Worm (Caenorhabditis elegans): Measurements from ENCODE around the gene slcf-2.

Gene slcf-2

ce11 chrX:3393562-3393961, at the start of gene slcf-2:
Gene slcf-2 (plus strand): TSS chrX:3393862.
- no peak for TF ChIP-seq hlh-12 (tag; optimal IDR thresholded peaks at IDR 0.05)

- no peak for TF ChIP-seq ztf-22 (GFP tag; optimal IDR thresholded peaks at IDR 0.05)
- peak; percentile 50 for TF ChIP-seq ztf-18 (tag; optimal IDR thresholded peaks at IDR 0.05)
- TF ChIP-seq ceh-79 (tag; optimal IDR thresholded peaks at IDR 0.05) = no peak
- TF ChIP-seq mxl-1 (tag; optimal IDR thresholded peaks at IDR 0.05) = peak; percentile 2
- TF ChIP-seq ccch-3 (GFP tag; optimal IDR thresholded peaks at IDR 0.05) = no peak
- TF ChIP-seq repo-1 (tag; optimal IDR thresholded peaks at IDR 0.05) = no peak
- TF ChIP-seq ceh-27 (GFP tag; optimal IDR thresholded peaks at IDR 0.05) = peak; percentile 78
- TF ChIP-seq F57C9.4 (tag; optimal IDR thresholded peaks at IDR 0.05) = no peak
- no peak for TF ChIP-seq pha-4 (tag; optimal IDR thresholded peaks at IDR 0.05)
- TF ChIP-seq ceh-100 (GFP tag; IDR thresholded peaks at IDR 0.05) = no peak
- 0 out of 2 replicates have a peak, but pooled peaks have one; percentile 7 for TF ChIP-seq egrh-3 (GFP tag; IDR thresholded peaks at IDR 0.05)
- TF ChIP-seq zfh-2 (GFP tag; conservative IDR thresholded peaks at IDR 0.05) = no peak
- no peak for TF ChIP-seq tlf-1 (GFP tag; optimal IDR thresholded peaks at IDR 0.05)
- TF ChIP-seq F39B2.1 (GFP tag; IDR thresholded peaks at IDR 0.05) = no peak
- TF ChIP-seq nfya-1 (tag; optimal IDR thresholded peaks at IDR 0.05; ENCODE audit: borderline replicate concordance, insufficient read depth) = no peak
- TF ChIP-seq snpc-1.1 (tag; optimal IDR thresholded peaks at IDR 0.05; ENCODE audit: insufficient read depth) = peak; percentile 10
- no peak for TF ChIP-seq hrde-1 (tag; optimal IDR thresholded peaks at IDR 0.05; ENCODE audit: borderline replicate concordance)
- TF ChIP-seq madf-8 (GFP tag; conservative IDR thresholded peaks at IDR 0.05) = no peak
- TF ChIP-seq T07F8.4 (tag; optimal IDR thresholded peaks at IDR 0.05) = no peak
- TF ChIP-seq rcor-1 (GFP tag; IDR thresholded peaks at IDR 0.05) = peak; percentile 69
- peak; percentile 23 for TF ChIP-seq nhr-179 (tag; optimal IDR thresholded peaks at IDR 0.05)
- no peak for TF ChIP-seq lsl-1 (GFP tag; optimal IDR thresholded peaks at IDR 0.05)
- peak; percentile 45 for TF ChIP-seq akir-1 (GFP tag; optimal IDR thresholded peaks at IDR 0.05)
- TF ChIP-seq ekl-4 (GFP tag; IDR thresholded peaks at IDR 0.05) = no peak
- no peak for TF ChIP-seq ztf-3 (GFP tag; optimal IDR thresholded peaks at IDR 0.05)
- no peak for TF ChIP-seq F37B4.10 (GFP tag; IDR thresholded peaks at IDR 0.05)
- TF ChIP-seq hmg-1.2 (GFP tag; IDR thresholded peaks at IDR 0.05) = peak; percentile 51
- no peak for TF ChIP-seq B0035.1 (tag; optimal IDR thresholded peaks at IDR 0.05)
- peak; percentile 78 for TF ChIP-seq him-1 (tag; optimal IDR thresholded peaks at IDR 0.05)
- TF ChIP-seq pbrm-1 (GFP tag; IDR thresholded peaks at IDR 0.05) = peak; percentile 55; the same call in 1 of the 2 replicates
- TF ChIP-seq bed-2 (GFP tag; IDR thresholded peaks at IDR 0.05) = no peak
- TF ChIP-seq snpc-3.4 (tag; optimal IDR thresholded peaks at IDR 0.05) = peak; percentile 3
- TF ChIP-seq C17E4.6 (GFP tag; IDR thresholded peaks at IDR 0.05) = no peak
- no peak for TF ChIP-seq madf-3 (GFP tag; IDR thresholded peaks at IDR 0.05)
- no peak for TF ChIP-seq hsf-1 (GFP tag; IDR thresholded peaks at IDR 0.05)
- no peak for TF ChIP-seq ztf-28 (GFP tag; IDR thresholded peaks at IDR 0.05)
- TF ChIP-seq T26A5.8 (tag; optimal IDR thresholded peaks at IDR 0.05) = no peak
- no peak for TF ChIP-seq ceh-58 (GFP tag; IDR thresholded peaks at IDR 0.05)
- no peak for TF ChIP-seq unc-130 (GFP tag; optimal IDR thresholded peaks at IDR 0.05)
- no peak for TF ChIP-seq lin-35 (GFP tag; optimal IDR thresholded peaks at IDR 0.05)
- peak; percentile 21 to 63 for TF ChIP-seq rec-8 (tag; optimal IDR thresholded peaks at IDR 0.05)
- TF ChIP-seq lsy-27 (tag; optimal IDR thresholded peaks at IDR 0.05; ENCODE audit: borderline replicate concordance, insufficient read depth) = no peak
- no peak for TF ChIP-seq mel-28 (tag; optimal IDR thresholded peaks at IDR 0.05; ENCODE audit: borderline replicate concordance)
- TF ChIP-seq attf-6 (GFP tag; IDR thresholded peaks at IDR 0.05) = no peak
- peak; percentile 85 for TF ChIP-seq tbp1 (GFP tag; optimal IDR thresholded peaks at IDR 0.05)
Measured at ce11 chrX:3347904-3348441, 45.7 kb upstream of the slcf-2 start, which contains the start of gene ZK816.3. Gene ZK816.3 (plus strand): TSS chrX:3348391.

Measured in whole organism, young adult.